Worm (Caenorhabditis elegans) whole organism, young adult: ENCODE results near the gene dpy-20.

Experiments
- D2030.7 ChIP-seq: fragments of 200-800 bp; sonication (Bioruptor generic); IDR thresholded peaks from 2 replicates; pipeline ENCODE4 v1.3.6; 2022; ENCODE audit warnings: missing genetic modification reagents, missing genetic modification characterization, missing compliant biosample characterization
- F22D6.2 ChIP-seq: sonication (generic microtip); optimal IDR thresholded peaks from 2 replicates; lab custom pipeline; 2016; ENCODE audit warnings: mild to moderate bottlenecking, missing genetic modification characterization, missing compliant biosample characterization
- efl-1 ChIP-seq: fragments of 150-350 bp; optimal IDR thresholded peaks from 2 replicates; lab custom pipeline; 2014; ENCODE audit warnings: missing biosample characterization, missing genetic modification reagents, missing genetic modification characterization
- lag-1 ChIP-seq: fragments of 200-800 bp; sonication (Bioruptor generic); IDR thresholded peaks from 2 replicates; pipeline ENCODE4 v1.3.6; 2022; ENCODE audit warnings: missing genetic modification reagents, missing genetic modification characterization, missing compliant biosample characterization
- let-526 ChIP-seq: fragments of 200-800 bp; sonication (Bioruptor generic); IDR thresholded peaks from 2 replicates; pipeline ENCODE4 v1.3.6; 2022; ENCODE audit warnings: missing genetic modification reagents, missing genetic modification characterization, missing compliant biosample characterization
- mes-4 ChIP-seq: sonication (generic microtip); optimal IDR thresholded peaks from 2 replicates; lab custom pipeline; 2016; ENCODE audit warnings: missing genotype, missing genetic modification characterization, missing compliant biosample characterization
- nfya-1 ChIP-seq: sonication (generic microtip); optimal IDR thresholded peaks from 2 replicates; lab custom pipeline; 2017; ENCODE audit warnings: antibody characterized with exemption, missing compliant biosample characterization, missing genetic modification characterization, borderline replicate concordance; ENCODE audit not compliant: insufficient read depth
- nhr-120 ChIP-seq: fragments of 200-800 bp; sonication (Bioruptor generic); IDR thresholded peaks from 2 replicates; pipeline ENCODE4 v1.3.6; 2022; ENCODE audit warnings: missing genetic modification characterization, missing compliant biosample characterization
- snpc-1.3 ChIP-seq: sonication (generic microtip); optimal IDR thresholded peaks from 2 replicates; lab custom pipeline; 2017; ENCODE audit warnings: missing genetic modification characterization, mild to moderate bottlenecking, missing compliant biosample characterization, antibody characterized with exemption, moderate library complexity, missing genotype, missing genetic modification reagents; ENCODE audit not compliant: insufficient read depth
- snpc-4 ChIP-seq, 5 experiments: fragments of 150-350 bp in 1 of 5; sonication (generic microtip) in 4 of 5; optimal IDR thresholded peaks; 2 replicates each; lab custom pipeline; 2014 to 2018; ENCODE audit warnings: missing genetic modification characterization in 5 of 5, missing biosample characterization in 3 of 5, antibody characterized with exemption in 2 of 5, mild to moderate bottlenecking in 2 of 5, missing compliant biosample characterization in 2 of 5, missing genotype in 2 of 5, moderate library complexity in 2 of 5, missing genetic modification reagents in 1 of 5
- unc-62 ChIP-seq: fragments of 150-350 bp; optimal IDR thresholded peaks from 2 replicates; lab custom pipeline; 2014; ENCODE audit warnings: missing biosample characterization, missing genetic modification reagents, missing genetic modification characterization

DNA sequence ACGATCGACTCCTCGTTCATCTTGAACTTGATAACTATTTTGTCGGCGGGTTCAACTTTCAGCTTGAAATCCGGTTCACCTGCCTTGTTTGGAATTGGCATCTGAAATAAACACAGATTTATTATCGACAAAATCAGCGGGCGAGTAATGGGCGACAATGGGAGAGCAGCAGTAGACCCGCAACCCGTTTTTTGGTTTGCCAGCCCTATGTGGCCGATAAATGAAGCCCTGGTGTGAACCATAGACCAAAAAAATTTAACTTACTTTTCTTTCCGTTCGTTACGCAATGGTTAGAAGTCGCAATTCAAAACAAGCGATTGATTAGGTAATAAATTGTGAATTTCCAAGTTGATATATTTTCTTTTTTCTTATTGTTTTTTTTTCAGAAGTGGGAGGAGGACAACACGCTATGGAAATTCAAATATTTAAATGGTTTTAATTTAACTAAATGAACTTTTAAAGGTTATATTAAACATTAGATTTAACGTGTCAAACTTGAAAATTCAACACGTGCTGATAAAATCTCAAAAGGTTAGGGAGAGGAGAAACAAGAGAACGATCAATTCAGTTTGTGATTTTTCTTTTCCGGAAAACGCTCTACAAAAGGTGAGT, 3.1 kb upstream of the dpy-20 start, which contains the start of the genes T22B3.3 and alg-3:
- no peak for TF ChIP-seq mes-4 (tag; lab: Kevin White, UChicago)
- TF ChIP-seq efl-1 (GFP tag; lab: Kevin White, UChicago), result no peak
- no peak for TF ChIP-seq F22D6.2 (tag; lab: Kevin White, UChicago)
- no peak for TF ChIP-seq let-526 (GFP tag; lab: Robert Waterston, UW)
- TF ChIP-seq snpc-4 (GFP tag; optimal IDR thresholded peaks at IDR 0.05; lab: Kevin White, UChicago), result no peak
- TF ChIP-seq snpc-4 (tag; optimal IDR thresholded peaks at IDR 0.05; lab: Kevin White, UChicago), result no peak
- TF ChIP-seq unc-62 (GFP tag; lab: Kevin White, UChicago), result no peak
- no peak for TF ChIP-seq snpc-1.3 (tag; lab: Kevin White, UChicago)
- no peak for TF ChIP-seq nhr-120 (GFP tag; lab: Robert Waterston, UW)
- TF ChIP-seq nfya-1 (tag; lab: Kevin White, UChicago), result no peak
- no peak for TF ChIP-seq D2030.7 (GFP tag; lab: Robert Waterston, UW)
- no peak for TF ChIP-seq lag-1 (GFP tag; lab: Robert Waterston, UW)
